Worm (Caenorhabditis elegans): ENCODE data around the gene pie-1.
A peak's percentile ranks its signal among the peaks of the same experiment; 100 is the strongest.

- TF ChIP-seq tbx-9 (tag; optimal IDR thresholded peaks at IDR 0.05; ENCODE audit: borderline replicate concordance) (no peak), B0261.1 (tag; optimal IDR thresholded peaks at IDR 0.05) (no peak), lin-35 (GFP tag; optimal IDR thresholded peaks at IDR 0.05) (peak in 2 of 3 experiments; percentile 19 to 68), ztf-22 (GFP tag; optimal IDR thresholded peaks at IDR 0.05) (no peak), hlh-26 (GFP tag; conservative IDR thresholded peaks at IDR 0.05) (no peak), dpl-1 (GFP tag; optimal IDR thresholded peaks at IDR 0.05) (peak; percentile 94), lin-40 (tag; optimal IDR thresholded peaks at IDR 0.05) (no peak), dox-1 (GFP tag; IDR thresholded peaks at IDR 0.05) (no peak), ceh-58 (GFP tag; IDR thresholded peaks at IDR 0.05) (no peak)
Measured at ce11 chrIII:12426558-12426957, at the start of gene pie-1.
